Fruit fly (Drosophila melanogaster) whole organism, wandering third instar larva: ENCODE measurements around the gene spoon.
A peak's percentile ranks its signal among the peaks of the same experiment; 100 is the strongest.

ENCODE experiments used
- CrebA ChIP-seq: fragments of 200-800 bp; sonication (Bioruptor generic); optimal IDR thresholded peaks from 2 replicates; lab custom pipeline; 2016; ENCODE audit warnings: missing biosample characterization, mild to moderate bottlenecking, missing genetic modification characterization, borderline replicate concordance
- Hnf4 ChIP-seq: fragments of 200-800 bp; sonication (Bioruptor generic); optimal IDR thresholded peaks from 2 replicates; lab custom pipeline; 2016; ENCODE audit warnings: missing biosample characterization, mild to moderate bottlenecking, missing genetic modification characterization
- Hr78 ChIP-seq: fragments of >200 bp; optimal IDR thresholded peaks from 2 replicates; lab custom pipeline; 2017; ENCODE audit warnings: missing biosample characterization, missing genetic modification characterization
- Hr83 ChIP-seq: fragments of 200-300 bp; sonication (Bioruptor generic); optimal IDR thresholded peaks from 2 replicates; lab custom pipeline; 2016; ENCODE audit warnings: missing biosample characterization, mild to moderate bottlenecking, missing genetic modification characterization, moderate library complexity; ENCODE audit not compliant: poor library complexity, severe bottlenecking
- Jra ChIP-seq: sonication (Bioruptor generic); optimal IDR thresholded peaks from 2 replicates; lab custom pipeline; 2016; ENCODE audit warnings: missing biosample characterization, missing genetic modification characterization
- N ChIP-seq: fragments of >200 bp; optimal IDR thresholded peaks from 2 replicates; lab custom pipeline; 2018; ENCODE audit warnings: missing biosample characterization, missing external identifiers, missing genetic modification characterization
- Vsx2 ChIP-seq: fragments of 200-300, 225-300 bp; sonication (Bioruptor generic); optimal IDR thresholded peaks from 2 replicates; lab custom pipeline; 2018; ENCODE audit warnings: missing biosample characterization, missing genetic modification characterization; ENCODE audit not compliant: partially characterized antibody
- dl ChIP-seq, 2 experiments: fragments of 175-275, 200-275 bp in 1 of 2; fragments of 200-275 bp in 1 of 2; sonication (Bioruptor generic); optimal IDR thresholded peaks; lab custom pipeline; 2018; ENCODE audit warnings: mild to moderate bottlenecking in 2 of 2, missing biosample characterization in 2 of 2, missing genetic modification characterization in 2 of 2, moderate library complexity in 2 of 2; ENCODE audit not compliant: partially characterized antibody in 2 of 2, insufficient read depth in 1 of 2
- dmrt93B ChIP-seq: fragments of 200-800 bp; sonication (Bioruptor generic); optimal IDR thresholded peaks from 2 replicates; lab custom pipeline; 2018; ENCODE audit warnings: missing biosample characterization, mild to moderate bottlenecking, missing genetic modification characterization
- jim ChIP-seq: fragments of 175-275, 200-325 bp; sonication (Bioruptor generic); optimal IDR thresholded peaks from 2 replicates; lab custom pipeline; 2016; ENCODE audit warnings: missing biosample characterization, mild to moderate bottlenecking, missing genetic modification characterization
- pan ChIP-seq: fragments of >200 bp; optimal IDR thresholded peaks from 2 replicates; lab custom pipeline; 2017
- psq ChIP-seq: fragments of 200-800 bp; sonication (Bioruptor generic); optimal IDR thresholded peaks from 3 replicates; lab custom pipeline; 2017; ENCODE audit warnings: missing biosample characterization, mild to moderate bottlenecking, missing genetic modification characterization, moderate library complexity
- tai ChIP-seq: sonication (Bioruptor generic); optimal IDR thresholded peaks from 2 replicates; lab custom pipeline; 2016; ENCODE audit warnings: missing biosample characterization, missing genetic modification characterization
- usp ChIP-seq: fragments of >200 bp; optimal IDR thresholded peaks from 2 replicates; lab custom pipeline; 2017; ENCODE audit warnings: missing biosample characterization, missing genetic modification characterization

DNA sequence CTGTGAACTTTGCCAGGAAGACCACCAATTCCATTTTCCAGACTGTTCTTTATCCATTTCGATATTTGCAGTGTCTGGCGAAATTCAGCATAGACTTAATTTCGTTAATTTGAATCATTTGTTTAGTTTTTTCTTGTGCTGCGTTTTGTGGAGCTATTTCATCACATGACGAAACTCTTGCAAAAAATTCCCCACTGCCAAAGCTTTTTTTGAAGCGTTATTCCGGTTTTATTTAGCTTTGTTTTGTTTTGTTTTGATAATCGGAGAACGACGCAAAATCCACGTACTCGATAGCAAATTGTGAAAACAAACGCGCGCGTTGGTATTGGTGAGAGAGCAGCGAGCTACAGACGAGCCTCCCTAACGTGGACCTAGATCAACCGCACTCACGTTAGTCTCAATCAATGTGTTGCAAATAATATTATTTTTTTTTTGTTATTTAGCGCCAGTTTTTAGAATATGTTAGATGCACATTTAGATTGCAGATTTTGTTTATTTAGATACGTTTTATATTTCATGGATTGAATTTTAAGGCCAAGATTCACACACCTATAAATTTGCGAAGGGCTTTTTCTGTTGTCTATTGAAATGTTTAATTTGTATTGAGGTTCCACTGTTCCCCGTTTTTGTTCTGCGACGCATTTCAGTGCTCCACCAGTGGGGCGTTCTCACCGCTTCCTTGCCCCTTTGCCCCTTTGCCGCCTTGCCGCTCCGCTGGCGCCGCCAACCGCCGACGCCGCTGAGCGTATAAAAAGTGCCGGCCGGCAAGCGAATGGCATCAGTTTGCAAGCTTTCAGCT, 9.3 kb upstream of the spoon start:
- TF ChIP-seq Jra (GFP tag; lab: Kevin White, UChicago) (peak; percentile 81), dl (GFP tag; optimal IDR thresholded peaks at IDR 0.05; lab: Kevin White, UChicago; ENCODE audit: insufficient read depth in 1 of 2, partially characterized antibody in 2 of 2) (no peak), psq (GFP tag; lab: Kevin White, UChicago) (peak; percentile 88), Vsx2 (GFP tag; lab: Kevin White, UChicago) (no peak), dmrt93B (peak; percentile 91), tai (GFP tag; lab: Kevin White, UChicago) (no peak), usp (no peak), Hnf4 (GFP tag; lab: Kevin White, UChicago) (peak; percentile 83), N (GFP tag; lab: Kevin White, UChicago) (no peak), Hr78 (GFP tag; lab: Kevin White, UChicago) (no peak), jim (no peak), CrebA (GFP tag; lab: Kevin White, UChicago) (peak; percentile 28), pan (lab: Kevin White, UChicago) (no peak), Hr83 (no peak)
